Fruit fly (Drosophila melanogaster) whole organism, embryonic: ENCODE measurements around the gene CG6055.

Experiments used
- Antp ChIP-seq: fragments of 200-800 bp; sonication (Bioruptor generic); optimal IDR thresholded peaks from 3 replicates; lab custom pipeline; 2016; ENCODE audit warnings: missing biosample characterization, missing genetic modification characterization
- B-H1 ChIP-seq: fragments of 200-800 bp; sonication (Bioruptor generic); IDR thresholded peaks from 3 replicates; pipeline ENCODE4 v1.3.6; 2022; ENCODE audit warnings: missing biosample characterization, missing genetic modification characterization
- CG10654 ChIP-seq: fragments of 200-800 bp; sonication (Bioruptor generic); optimal IDR thresholded peaks from 2 replicates; lab custom pipeline; 2016; ENCODE audit warnings: missing biosample characterization, missing genetic modification characterization
- CG11560 ChIP-seq: fragments of 200-800 bp; sonication (Bioruptor generic); IDR thresholded peaks from 3 replicates; pipeline ENCODE4 v1.3.6; 2022; ENCODE audit warnings: missing biosample characterization, missing genetic modification characterization
- CG12071 ChIP-seq: fragments of 200-800 bp; sonication (Bioruptor generic); optimal IDR thresholded peaks from 3 replicates; lab custom pipeline; 2018; ENCODE audit warnings: missing biosample characterization, mild to moderate bottlenecking, missing genetic modification characterization
- CG12155 ChIP-seq: fragments of 200-800 bp; sonication (Bioruptor generic); optimal IDR thresholded peaks from 3 replicates; lab custom pipeline; 2016; ENCODE audit warnings: missing biosample characterization, missing genetic modification characterization
- CG12659 ChIP-seq: fragments of 200-800 bp; sonication (Bioruptor generic); optimal IDR thresholded peaks from 3 replicates; lab custom pipeline; 2017; ENCODE audit warnings: mild to moderate bottlenecking, missing biosample characterization, missing genetic modification reagents, missing genetic modification characterization
- CG12769 ChIP-seq: fragments of 200-800 bp; sonication (Bioruptor generic); optimal IDR thresholded peaks from 2 replicates; lab custom pipeline; 2019; ENCODE audit warnings: missing biosample characterization, mild to moderate bottlenecking, missing genetic modification characterization, moderate library complexity
- CG13775 ChIP-seq: fragments of 200-800 bp; sonication (Bioruptor generic); optimal IDR thresholded peaks from 3 replicates; lab custom pipeline; 2017; ENCODE audit warnings: missing biosample characterization, mild to moderate bottlenecking, missing genetic modification characterization
- CG14860 ChIP-seq: fragments of 200-800 bp; sonication (Bioruptor generic); IDR thresholded peaks from 3 replicates; pipeline ENCODE4 v1.3.6; 2022; ENCODE audit warnings: missing biosample characterization, missing genetic modification characterization; ENCODE audit not compliant: partially characterized antibody
- CG15514 ChIP-seq: fragments of 200-800 bp; sonication (Bioruptor generic); optimal IDR thresholded peaks from 3 replicates; lab custom pipeline; 2017; ENCODE audit warnings: missing biosample characterization, missing genetic modification characterization, mild to moderate bottlenecking, moderate library complexity, missing genetic modification reagents
- CG16813 ChIP-seq: fragments of 200-800 bp; sonication (Bioruptor generic); IDR thresholded peaks from 3 replicates; pipeline ENCODE4 v1.3.6; 2022; ENCODE audit warnings: missing biosample characterization, missing genetic modification characterization; ENCODE audit not compliant: partially characterized antibody
- CG17568 ChIP-seq: fragments of 200-800 bp; sonication (Bioruptor generic); optimal IDR thresholded peaks from 2 replicates; lab custom pipeline; 2018; ENCODE audit warnings: missing biosample characterization, mild to moderate bottlenecking, missing genetic modification characterization, moderate library complexity
- CG17912 ChIP-seq: fragments of 200-800 bp; sonication (Bioruptor generic); optimal IDR thresholded peaks from 2 replicates; lab custom pipeline; 2018; ENCODE audit warnings: missing biosample characterization, mild to moderate bottlenecking, missing genetic modification characterization
- CG18764 ChIP-seq: fragments of 200-800 bp; sonication (Bioruptor generic); optimal IDR thresholded peaks from 3 replicates; lab custom pipeline; 2016; ENCODE audit warnings: missing biosample characterization, missing genetic modification characterization
- CG2116 ChIP-seq: fragments of 200-800 bp; sonication (Bioruptor generic); optimal IDR thresholded peaks from 3 replicates; lab custom pipeline; 2018; ENCODE audit warnings: missing biosample characterization, mild to moderate bottlenecking, missing genetic modification characterization
- CG2202 ChIP-seq: fragments of 200-800 bp; sonication (Bioruptor generic); optimal IDR thresholded peaks from 2 replicates; lab custom pipeline; 2018; ENCODE audit warnings: missing biosample characterization, mild to moderate bottlenecking, missing genetic modification characterization
- CG2875 ChIP-seq: fragments of 200-800 bp; sonication (Bioruptor generic); optimal IDR thresholded peaks from 2 replicates; lab custom pipeline; 2017; ENCODE audit warnings: missing biosample characterization, mild to moderate bottlenecking, missing genetic modification characterization, missing genetic modification reagents
- CG4424 ChIP-seq: fragments of 200-800 bp; sonication (Bioruptor generic); optimal IDR thresholded peaks from 3 replicates; lab custom pipeline; 2016; ENCODE audit warnings: missing biosample characterization, missing genetic modification characterization
- CG6791 ChIP-seq: fragments of 200-800 bp; sonication (Bioruptor generic); IDR thresholded peaks from 3 replicates; pipeline ENCODE4 v1.3.6; 2022; ENCODE audit warnings: missing biosample characterization, missing genetic modification characterization; ENCODE audit not compliant: partially characterized antibody
- CG7786 ChIP-seq: fragments of 200-800 bp; sonication (Bioruptor generic); optimal IDR thresholded peaks from 2 replicates; lab custom pipeline; 2016; ENCODE audit warnings: missing biosample characterization, missing genetic modification characterization
- CG7839 ChIP-seq: fragments of 200-800 bp; sonication (Bioruptor generic); optimal IDR thresholded peaks from 3 replicates; lab custom pipeline; 2018; ENCODE audit warnings: missing biosample characterization, mild to moderate bottlenecking, missing genetic modification characterization, moderate library complexity
- CG8478 ChIP-seq: fragments of >200 bp; optimal IDR thresholded peaks from 2 replicates; lab custom pipeline; 2018
- CG8924 ChIP-seq: fragments of 200-800 bp; optimal IDR thresholded peaks from 3 replicates; lab custom pipeline; 2019; ENCODE audit warnings: missing biosample characterization, mild to moderate bottlenecking, missing genetic modification characterization, moderate library complexity
- CG9437 ChIP-seq: fragments of 200-800 bp; sonication (Bioruptor generic); optimal IDR thresholded peaks from 2 replicates; lab custom pipeline; 2018; ENCODE audit warnings: missing biosample characterization, mild to moderate bottlenecking, missing genetic modification characterization
- CG9609 ChIP-seq: fragments of 200-800 bp; sonication (Bioruptor generic); optimal IDR thresholded peaks from 3 replicates; lab custom pipeline; 2016; ENCODE audit warnings: missing biosample characterization, missing genetic modification characterization
- CG9727 ChIP-seq: fragments of 200-800 bp; sonication (Bioruptor generic); optimal IDR thresholded peaks from 3 replicates; lab custom pipeline; 2017; ENCODE audit warnings: missing biosample characterization, mild to moderate bottlenecking, missing genetic modification characterization
- CG9876 ChIP-seq: fragments of 200-800 bp; sonication (Bioruptor generic); optimal IDR thresholded peaks from 2 replicates; lab custom pipeline; 2016; ENCODE audit warnings: missing biosample characterization, missing genetic modification characterization
- ERR ChIP-seq: fragments of 200-800 bp; sonication (Bioruptor generic); optimal IDR thresholded peaks from 2 replicates; lab custom pipeline; 2016; ENCODE audit warnings: missing biosample characterization, missing genetic modification characterization
- Ets65A ChIP-seq: fragments of 200-800 bp; sonication (Bioruptor generic); peaks from one replicate; lab custom pipeline; 2016; ENCODE audit warnings: missing biosample characterization, missing genetic modification characterization
- Fer2 ChIP-seq: fragments of 200-800 bp; sonication (Bioruptor generic); optimal IDR thresholded peaks from 2 replicates; lab custom pipeline; 2018; ENCODE audit warnings: missing biosample characterization, mild to moderate bottlenecking, missing genetic modification characterization, moderate library complexity
- Hr3 ChIP-seq: fragments of 200-800 bp; sonication (Bioruptor generic); optimal IDR thresholded peaks from 3 replicates; lab custom pipeline; 2016; ENCODE audit warnings: missing biosample characterization, missing genetic modification characterization
- NC2α ChIP-seq: fragments of 200-800 bp; sonication (Bioruptor generic); optimal IDR thresholded peaks from 2 replicates; lab custom pipeline; 2016; ENCODE audit warnings: missing biosample characterization, missing genetic modification characterization
- Sry-δ ChIP-seq: fragments of 200-800 bp; sonication (Bioruptor generic); optimal IDR thresholded peaks from 2 replicates; lab custom pipeline; 2016; ENCODE audit warnings: missing biosample characterization, missing genetic modification characterization
- az2 ChIP-seq: fragments of 200-800 bp; sonication (Bioruptor generic); optimal IDR thresholded peaks from 3 replicates; lab custom pipeline; 2016; ENCODE audit warnings: missing biosample characterization, missing genetic modification characterization
- bowl ChIP-seq: fragments of 200-800 bp; sonication (Bioruptor generic); IDR thresholded peaks from 2 replicates; pipeline ENCODE4 v1.3.6; 2022; ENCODE audit warnings: missing biosample characterization, missing genetic modification characterization
- chm ChIP-seq: fragments of 200-800 bp; sonication (Bioruptor generic); IDR thresholded peaks from 2 replicates; pipeline ENCODE4 v1.3.6; 2022; ENCODE audit warnings: missing biosample characterization, missing genetic modification characterization
- crc ChIP-seq: fragments of 200-800 bp; sonication (Bioruptor generic); optimal IDR thresholded peaks from 2 replicates; lab custom pipeline; 2016; ENCODE audit warnings: missing biosample characterization, missing genetic modification characterization
- crp ChIP-seq, 2 experiments: fragments of 200-800 bp; sonication (Bioruptor generic); optimal IDR thresholded peaks; 2 replicates in 1 of 2; 3 replicates in 1 of 2; lab custom pipeline; 2017; ENCODE audit warnings: missing biosample characterization in 2 of 2, missing genetic modification characterization in 2 of 2, mild to moderate bottlenecking in 1 of 2, moderate library complexity in 1 of 2
- da ChIP-seq: fragments of 200-800 bp; sonication (Bioruptor generic); optimal IDR thresholded peaks from 2 replicates; lab custom pipeline; 2016; ENCODE audit warnings: missing biosample characterization, missing genetic modification characterization
- dan ChIP-seq: fragments of 200-800 bp; sonication (Bioruptor generic); IDR thresholded peaks from 2 replicates; pipeline ENCODE4 v1.3.6; 2022; ENCODE audit warnings: missing biosample characterization, missing genetic modification characterization
- gro ChIP-seq: fragments of 200-800 bp; sonication (Bioruptor generic); optimal IDR thresholded peaks from 2 replicates; lab custom pipeline; 2016; ENCODE audit warnings: missing biosample characterization, missing genetic modification characterization
- knrl ChIP-seq: fragments of 200-800 bp; sonication (Bioruptor generic); IDR thresholded peaks from 3 replicates; pipeline ENCODE4 v1.3.6; 2022; ENCODE audit warnings: missing biosample characterization, missing genetic modification characterization; ENCODE audit not compliant: partially characterized antibody
- lab ChIP-seq: fragments of 200-800 bp; sonication (Bioruptor generic); optimal IDR thresholded peaks from 3 replicates; lab custom pipeline; 2017; ENCODE audit warnings: missing biosample characterization, missing genetic modification characterization, mild to moderate bottlenecking, moderate library complexity, missing genetic modification reagents
- pnt ChIP-seq: fragments of 200-800 bp; sonication (Bioruptor generic); optimal IDR thresholded peaks from 3 replicates; lab custom pipeline; 2016; ENCODE audit warnings: missing biosample characterization, missing genetic modification characterization
- pum ChIP-seq: fragments of 200-800 bp; sonication (Bioruptor generic); optimal IDR thresholded peaks from 2 replicates; lab custom pipeline; 2016; ENCODE audit warnings: missing biosample characterization, missing genetic modification characterization
- sens-2 ChIP-seq: fragments of 200-800 bp; sonication (Bioruptor generic); IDR thresholded peaks from 2 replicates; pipeline ENCODE4 v1.3.6; 2022; ENCODE audit warnings: missing biosample characterization, missing genetic modification characterization
- seq ChIP-seq: fragments of 200-800 bp; sonication (Bioruptor generic); IDR thresholded peaks from 2 replicates; pipeline ENCODE4 v1.3.6; 2022; ENCODE audit warnings: missing biosample characterization, missing genetic modification characterization
- slbo ChIP-seq: fragments of 200-800 bp; sonication (Bioruptor generic); IDR thresholded peaks from 2 replicates; pipeline ENCODE4 v1.3.6; 2022; ENCODE audit warnings: missing biosample characterization, missing genetic modification characterization
- sr ChIP-seq: fragments of 200-800 bp; sonication (Bioruptor generic); IDR thresholded peaks from 3 replicates; pipeline ENCODE4 v1.3.6; 2022; ENCODE audit warnings: missing biosample characterization, missing genetic modification characterization

The CG6055 gene

DNA sequence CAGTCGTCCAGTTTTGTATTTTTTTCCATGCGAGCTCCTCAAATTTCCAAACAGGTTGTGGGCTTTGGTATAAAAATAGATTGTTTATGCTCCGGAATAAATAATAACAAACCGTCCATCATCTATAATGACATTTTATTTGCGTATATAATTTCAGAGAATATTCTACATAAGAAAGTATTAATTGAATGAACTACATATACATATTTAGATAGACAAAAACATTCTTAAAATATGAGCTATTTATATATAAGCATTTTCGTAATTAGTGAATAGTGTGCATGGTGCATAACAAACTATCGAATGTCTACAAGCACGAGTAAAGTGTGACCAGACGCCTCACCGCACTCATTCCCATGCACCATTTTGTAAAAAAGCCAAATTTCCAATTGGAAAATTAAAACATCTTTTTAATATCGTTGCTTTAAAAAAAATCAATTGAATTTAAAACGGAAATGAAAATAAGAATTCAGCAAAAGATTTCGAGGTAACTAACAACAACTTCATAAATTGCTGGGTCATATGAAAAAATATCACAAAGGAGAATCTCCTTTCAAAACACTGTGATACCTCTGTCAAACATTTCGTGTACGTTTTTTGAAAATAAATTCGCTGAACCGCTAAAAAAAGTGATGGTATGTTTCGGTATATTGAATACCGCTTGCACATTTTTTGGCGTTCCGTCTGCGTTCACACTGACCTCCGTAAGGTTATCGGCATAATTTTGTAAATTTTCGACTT, 39.8 kb upstream of the CG6055 start, which contains the start of gene muc (continued):
- peak; percentile 54 for TF ChIP-seq CG13775
- peak; percentile 61 for TF ChIP-seq CG9437 (GFP tag; lab: Kevin White, UChicago)
- peak; percentile 71 for TF ChIP-seq knrl (GFP tag; lab: Robert Waterston, UW)
- TF ChIP-seq CG14860 = peak; percentile 40; the same call in 2 of the 3 replicates
- no peak for TF ChIP-seq CG9876
- no peak for TF ChIP-seq pnt (GFP tag; lab: Kevin White, UChicago)
- TF ChIP-seq CG7839 (tag; lab: Kevin White, UChicago) = peak; percentile 53
- TF ChIP-seq sens-2 (GFP tag; lab: Robert Waterston, UW) = no peak
- no peak for TF ChIP-seq sr
- TF ChIP-seq CG15514 (GFP tag; lab: Kevin White, UChicago) = peak; percentile 42
- TF ChIP-seq CG11560 (tag; lab: Robert Waterston, UW) = no peak
- no peak for TF ChIP-seq da (GFP tag; lab: Kevin White, UChicago)
- peak; percentile 59; the same call in 1 of the 2 replicates for TF ChIP-seq chm (GFP tag; lab: Robert Waterston, UW)
- TF ChIP-seq Fer2 = peak; percentile 2
- no peak for TF ChIP-seq lab
- peak; percentile 41 for TF ChIP-seq CG8924 (tag; lab: Kevin White, UChicago)
- TF ChIP-seq CG17912 (GFP tag; lab: Kevin White, UChicago) = no peak
- TF ChIP-seq CG9609 (GFP tag; lab: Kevin White, UChicago) = peak; percentile 38
- peak; percentile 33 for TF ChIP-seq CG12155
- no peak for TF ChIP-seq CG17568 (GFP tag; lab: Kevin White, UChicago)
- TF ChIP-seq CG12071 (GFP tag; lab: Kevin White, UChicago) = no peak
- TF ChIP-seq CG8478 (lab: Kevin White, UChicago) = no peak
- TF ChIP-seq Antp (GFP tag; lab: Kevin White, UChicago) = peak; percentile 46
- TF ChIP-seq seq = no peak
- no peak for TF ChIP-seq ERR (GFP tag; lab: Kevin White, UChicago)
- TF ChIP-seq pum (GFP tag; lab: Kevin White, UChicago) = peak; percentile 11
- no peak for TF ChIP-seq CG2875 (GFP tag; lab: Kevin White, UChicago)
- peak; percentile 36 for TF ChIP-seq az2 (GFP tag; lab: Kevin White, UChicago)
- no peak for TF ChIP-seq CG7786 (GFP tag; lab: Kevin White, UChicago)
- no peak for TF ChIP-seq B-H1 (GFP tag; lab: Robert Waterston, UW)
- peak; percentile 77 for TF ChIP-seq CG12659 (GFP tag; lab: Kevin White, UChicago)
- no peak for TF ChIP-seq NC2α (GFP tag; lab: Kevin White, UChicago)
- TF ChIP-seq gro (GFP tag; lab: Kevin White, UChicago) = no peak
- TF ChIP-seq crp (GFP tag; optimal IDR thresholded peaks at IDR 0.05; lab: Kevin White, UChicago) = no peak
- peak; percentile 60; the same call in 1 of the 2 replicates for TF ChIP-seq slbo (GFP tag; lab: Robert Waterston, UW)
- peak; percentile 59 for TF ChIP-seq CG12769 (tag; lab: Kevin White, UChicago)
- TF ChIP-seq CG4424 (GFP tag; lab: Kevin White, UChicago) = peak; percentile 46
- peak; percentile 11 for TF ChIP-seq CG9727 (GFP tag; lab: Kevin White, UChicago)
- TF ChIP-seq Sry-δ (GFP tag; lab: Kevin White, UChicago) = peak; percentile 70
- TF ChIP-seq Hr3 (GFP tag; lab: Kevin White, UChicago) = peak; percentile 34
- peak; percentile 13 for TF ChIP-seq CG10654 (GFP tag; lab: Kevin White, UChicago)
- TF ChIP-seq CG18764 (GFP tag; lab: Kevin White, UChicago) = peak; percentile 7
- TF ChIP-seq CG6791 (GFP tag; lab: Robert Waterston, UW) = peak; percentile 74
- TF ChIP-seq CG2116 (GFP tag; lab: Kevin White, UChicago) = peak; percentile 52
- TF ChIP-seq bowl (GFP tag; lab: Robert Waterston, UW) = no peak
- peak; percentile 59 for TF ChIP-seq Ets65A (GFP tag; lab: Kevin White, UChicago)
- TF ChIP-seq CG2202 (tag; lab: Kevin White, UChicago) = no peak
- peak; percentile 74 for TF ChIP-seq CG16813 (GFP tag; lab: Robert Waterston, UW)
- no peak for TF ChIP-seq crc
- no peak for TF ChIP-seq dan (GFP tag; lab: Robert Waterston, UW)
